Fruit fly (Drosophila melanogaster) whole organism, pupa: Measurements from ENCODE around the gene aqz.

Experiments used
- CG12605 ChIP-seq: fragments of 200-800 bp; sonication (Bioruptor generic); IDR thresholded peaks from 2 replicates; pipeline ENCODE4 v1.3.6; 2022; ENCODE audit warnings: missing biosample characterization, missing genetic modification characterization
- CG15710 ChIP-seq: fragments of 200-800 bp; sonication (Bioruptor generic); optimal IDR thresholded peaks from 2 replicates; lab custom pipeline; 2018; ENCODE audit warnings: missing biosample characterization, mild to moderate bottlenecking, missing genetic modification characterization, moderate library complexity
- CG17806 ChIP-seq: fragments of 200-800 bp; sonication (Bioruptor generic); optimal IDR thresholded peaks from 2 replicates; lab custom pipeline; 2018; ENCODE audit warnings: missing biosample characterization, mild to moderate bottlenecking, missing genetic modification characterization, moderate library complexity
- CG32121 ChIP-seq: fragments of 200-800 bp; sonication (Bioruptor generic); IDR thresholded peaks from 2 replicates; pipeline ENCODE4 v1.3.6; 2022; ENCODE audit warnings: missing biosample characterization, missing genetic modification characterization
- CG8301 ChIP-seq: fragments of 200-800 bp; sonication (Bioruptor generic); optimal IDR thresholded peaks from 2 replicates; lab custom pipeline; 2018; ENCODE audit warnings: missing biosample characterization, mild to moderate bottlenecking, missing genetic modification characterization
- CG9948 ChIP-seq: fragments of 200-800 bp; sonication (Bioruptor generic); optimal IDR thresholded peaks from 2 replicates; lab custom pipeline; 2018; ENCODE audit warnings: missing biosample characterization, mild to moderate bottlenecking, missing genetic modification characterization, moderate library complexity
- D1 ChIP-seq: fragments of 200-800 bp; sonication (Bioruptor generic); optimal IDR thresholded peaks from 2 replicates; lab custom pipeline; 2018; ENCODE audit warnings: missing biosample characterization, mild to moderate bottlenecking, missing genetic modification characterization, moderate library complexity
- Ets98B ChIP-seq: fragments of 200-800 bp; sonication (Bioruptor generic); IDR thresholded peaks from 2 replicates; pipeline ENCODE4 v1.3.6; 2022; ENCODE audit warnings: missing biosample characterization, missing genetic modification characterization
- Pif1A ChIP-seq: fragments of 200-800 bp; sonication (Bioruptor generic); optimal IDR thresholded peaks from 3 replicates; lab custom pipeline; 2016; ENCODE audit warnings: missing biosample characterization, missing genetic modification characterization
- Pif1B ChIP-seq: fragments of 200-800 bp; sonication (Bioruptor generic); optimal IDR thresholded peaks from 3 replicates; lab custom pipeline; 2016; ENCODE audit warnings: missing biosample characterization, missing genetic modification characterization
- gl ChIP-seq: fragments of 200-800 bp; sonication (Bioruptor generic); optimal IDR thresholded peaks from 2 replicates; lab custom pipeline; 2018; ENCODE audit warnings: missing biosample characterization, mild to moderate bottlenecking, missing genetic modification characterization
- rn ChIP-seq: fragments of 200-800 bp; sonication (Bioruptor generic); IDR thresholded peaks from 2 replicates; pipeline ENCODE4 v1.3.6; 2022; ENCODE audit warnings: missing biosample characterization, missing genetic modification characterization

DNA sequence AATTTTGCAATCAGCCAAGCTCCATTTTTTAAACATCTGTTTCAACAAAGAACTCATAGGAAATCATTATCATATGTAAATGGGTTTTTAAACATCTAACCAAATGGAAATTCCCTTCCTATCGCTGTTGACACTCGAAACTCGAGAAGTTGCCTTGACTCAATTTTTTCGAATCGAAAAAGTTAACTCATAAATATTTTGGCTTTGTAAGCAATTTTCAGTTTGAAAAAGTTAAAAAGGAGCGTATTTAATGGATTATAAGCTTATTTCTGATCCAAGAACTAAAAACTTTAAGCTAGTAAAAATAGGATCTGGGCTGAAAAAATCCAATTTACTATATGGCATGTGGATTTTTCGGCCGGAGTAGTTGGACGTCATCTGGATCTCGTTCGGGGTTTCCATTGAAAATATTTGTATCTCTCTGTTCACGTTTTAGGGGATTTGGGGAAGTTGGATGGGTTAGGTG is 7.3 kb downstream of the aqz start, which contains the start of gene CG9837:
- TF ChIP-seq Pif1B (GFP tag; lab: Kevin White, UChicago) (no peak), CG9948 (tag; lab: Kevin White, UChicago) (no peak), CG15710 (tag; lab: Kevin White, UChicago) (no peak), CG8301 (tag; lab: Kevin White, UChicago) (no peak), rn (GFP tag; lab: Robert Waterston, UW) (no peak), CG12605 (no peak), Ets98B (GFP tag; lab: Robert Waterston, UW) (no peak), gl (tag; lab: Kevin White, UChicago) (no peak), D1 (tag; lab: Kevin White, UChicago) (no peak), Pif1A (no peak), CG17806 (tag; lab: Kevin White, UChicago) (no peak), CG32121 (GFP tag; lab: Robert Waterston, UW) (no peak)
